Fruit fly (Drosophila melanogaster): ENCODE measurements around the gene Ufd1.
"Not testable (repeated sequence)": the region's sequence is repeated elsewhere in the genome, so short reads cannot be mapped to it uniquely, and the experiment has no call there.

Gene Ufd1

DNA sequence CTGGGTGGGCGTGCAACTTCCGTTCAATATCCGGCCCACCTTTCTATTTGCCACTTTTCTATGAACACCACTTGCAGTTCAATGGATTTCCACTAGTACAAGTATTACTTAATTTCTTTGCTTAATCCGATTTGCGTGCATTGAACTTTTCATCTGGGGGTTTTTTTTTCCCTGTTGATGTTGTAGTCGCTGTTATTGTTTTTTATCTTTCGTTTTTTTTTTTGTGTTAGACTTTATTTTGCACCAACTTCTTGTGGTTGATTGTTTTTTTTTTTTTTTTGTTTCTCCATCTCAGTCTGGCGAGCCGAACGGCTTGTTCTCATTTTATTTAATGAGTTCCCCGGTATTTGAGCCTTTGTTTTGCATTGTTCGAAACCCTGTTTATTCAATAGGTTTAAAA is 13.3 kb upstream of the Ufd1 start:
- TF ChIP-seq CG10631 (GFP tag; optimal IDR thresholded peaks at IDR 0.05) (no peak), acj6 (GFP tag; optimal IDR thresholded peaks at IDR 0.05) (no peak), CG8632 (GFP tag; optimal IDR thresholded peaks at IDR 0.05) (peak; percentile 46), Sox15 (GFP tag; optimal IDR thresholded peaks at IDR 0.05) (no peak), CG34406 (GFP tag; optimal IDR thresholded peaks at IDR 0.05) (no peak), CG11762 (GFP tag; optimal IDR thresholded peaks at IDR 0.05; ENCODE audit: insufficient read depth) (no peak), ss (GFP tag; optimal IDR thresholded peaks at IDR 0.05) (peak; percentile 66 to 74), CG10669 (GFP tag; optimal IDR thresholded peaks at IDR 0.05) (no peak), fd59A (GFP tag; optimal IDR thresholded peaks at IDR 0.05) (no peak), Eip78C (GFP tag) (peak; percentile 70), achi (GFP tag; optimal IDR thresholded peaks at IDR 0.05) (no peak), CG4318 (GFP tag; optimal IDR thresholded peaks at IDR 0.05) (no peak), Eip75B (GFP tag; optimal IDR thresholded peaks at IDR 0.05) (no peak), eg (GFP tag; IDR thresholded peaks at IDR 0.05) (no peak), Eip93F (GFP tag; optimal IDR thresholded peaks at IDR 0.05) (no peak), Ets21C (GFP tag; optimal IDR thresholded peaks at IDR 0.05) (no peak), CG15336 (GFP tag; IDR thresholded peaks at IDR 0.05) (0 out of 2 replicates have a peak, but pooled peaks have one; percentile 7), CG3032 (tag; optimal IDR thresholded peaks at IDR 0.05) (no peak), Hr4 (GFP tag; optimal IDR thresholded peaks at IDR 0.05) (no peak), dsx (GFP tag; optimal IDR thresholded peaks at IDR 0.05; ENCODE audit: poor library complexity, severe bottlenecking) (peak; percentile 52), CG8119 (GFP tag; IDR thresholded peaks at IDR 0.05) (no peak), dac (GFP tag; optimal IDR thresholded peaks at IDR 0.05) (no peak), vri (GFP tag; optimal IDR thresholded peaks at IDR 0.05) (no peak), Smox (GFP tag; optimal IDR thresholded peaks at IDR 0.05) (no peak), CG11294 (GFP tag; IDR thresholded peaks at IDR 0.05) (no peak), CG9139 (GFP tag; optimal IDR thresholded peaks at IDR 0.05) (peak; percentile 63), CG6854 (GFP tag; optimal IDR thresholded peaks at IDR 0.05) (no peak), CG8319 (GFP tag; optimal IDR thresholded peaks at IDR 0.05) (no peak), CG3919 (GFP tag; optimal IDR thresholded peaks at IDR 0.05) (no peak), CG7368 (GFP tag; optimal IDR thresholded peaks at IDR 0.05) (no peak), Lpt (GFP tag; optimal IDR thresholded peaks at IDR 0.05) (no peak), Hr38 (GFP tag; optimal IDR thresholded peaks at IDR 0.05) (no peak), CG6792 (GFP tag; optimal IDR thresholded peaks at IDR 0.05) (no peak), CG6808 (GFP tag; optimal IDR thresholded peaks at IDR 0.05) (peak; percentile 68), CG31627 (GFP tag; optimal IDR thresholded peaks at IDR 0.05) (no peak)

DNA sequence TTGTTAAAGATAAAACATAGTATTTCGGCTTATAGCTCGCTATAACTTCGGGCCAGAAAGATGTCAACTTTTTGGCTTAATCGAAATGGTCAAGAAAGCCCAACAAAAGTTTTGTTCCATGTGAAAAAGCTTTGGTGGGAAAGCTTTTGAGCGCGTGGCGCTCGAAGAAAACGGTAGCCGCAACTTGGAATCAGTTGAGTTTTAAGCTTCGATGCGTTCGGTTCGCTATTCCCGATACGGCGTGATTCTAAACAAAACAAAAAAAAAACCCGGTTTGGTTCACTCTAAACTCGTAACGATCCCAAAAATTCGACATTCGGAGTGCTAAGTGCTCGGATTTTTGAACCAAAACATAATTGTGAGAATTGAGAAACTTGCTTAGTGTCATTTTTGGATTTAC is 12.8 kb upstream of the Ufd1 start, which contains the start of gene IRSp53:
TSS of gene IRSp53 (plus strand) at position 204 of the 400 bp plus-strand sequence.
- TF ChIP-seq Eip93F (GFP tag; optimal IDR thresholded peaks at IDR 0.05) (no peak), CG15336 (GFP tag; IDR thresholded peaks at IDR 0.05) (peak; percentile 27; the same call in 1 of the 2 replicates)

dm6 chr3L:11134886-11135285 is 11.9 kb upstream of the Ufd1 start, which contains the start of gene CG14143:
CG14143 (plus strand) TSS chr3L:11134987.
- not testable (repeated sequence) for TF ChIP-seq esn, fd85E, Hr39 (GFP tag; optimal IDR thresholded peaks at IDR 0.05)

dm6 chr3L:11132055-11132454 is 9.0 kb upstream of the Ufd1 start, which contains the start of gene CG32074:
CG32074 (minus strand) TSS chr3L:11132322.
- not testable (repeated sequence) for TF ChIP-seq Sox14, CG8319, salr (GFP tag; optimal IDR thresholded peaks at IDR 0.05)

Measured in whole organism, prepupa.